Worm (Caenorhabditis elegans) whole organism, L4 larva: Measurements from ENCODE around the gene slc-36.2.

Source experiments
- ces-1 ChIP-seq: fragments of 150-350 bp; sonication (generic microtip); optimal IDR thresholded peaks from 4 replicates; lab custom pipeline; 2014; ENCODE audit warnings: missing biosample characterization, missing genetic modification reagents, missing genetic modification characterization
- lin-39 ChIP-seq: fragments of 150-350 bp; optimal IDR thresholded peaks from 2 replicates; lab custom pipeline; 2014; ENCODE audit warnings: missing biosample characterization, missing genetic modification reagents, missing genetic modification characterization

ce11 chrII:574064-574463 lies 51.7 kb downstream of the slc-36.2 start:
- TF ChIP-seq lin-39 (tag; lab: Kevin White, UChicago), result no peak
- no peak for TF ChIP-seq ces-1 (GFP tag; lab: Kevin White, UChicago)
